Worm (Caenorhabditis elegans): ENCODE results near the gene ZK1010.2.

Gene ZK1010.2

DNA sequence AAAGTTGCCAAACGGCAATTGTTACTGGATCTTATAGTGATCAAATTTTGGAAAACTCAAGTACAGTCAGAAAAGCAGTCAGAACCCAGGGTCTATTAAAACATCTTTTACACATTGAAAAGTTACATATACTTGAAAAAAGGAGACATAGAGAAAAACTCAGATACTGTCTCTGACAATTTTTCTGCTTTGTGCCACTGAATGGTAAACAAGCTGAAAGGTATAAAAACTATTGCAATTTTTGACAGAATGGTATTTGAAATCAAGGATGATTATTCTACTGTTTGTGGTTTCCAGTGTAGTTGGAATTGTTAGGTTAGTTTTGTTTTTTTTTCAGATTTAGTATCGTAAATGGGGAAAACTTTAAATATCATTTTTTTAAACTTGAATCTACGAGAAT, 43.1 kb upstream of the ZK1010.2 start, which contains the start of gene cyp-13A11:
TSS of gene cyp-13A11 (plus strand) at position 266 of the 400 bp plus-strand sequence.
- TF ChIP-seq daf-16 (GFP tag; optimal IDR thresholded peaks at IDR 0.05) (no peak), daf-16 (tag; optimal IDR thresholded peaks at IDR 0.05) (peak; percentile 94), lin-39 (tag; optimal IDR thresholded peaks at IDR 0.05) (no peak), nhr-28 (tag; optimal IDR thresholded peaks at IDR 0.05) (peak; percentile 7)

DNA sequence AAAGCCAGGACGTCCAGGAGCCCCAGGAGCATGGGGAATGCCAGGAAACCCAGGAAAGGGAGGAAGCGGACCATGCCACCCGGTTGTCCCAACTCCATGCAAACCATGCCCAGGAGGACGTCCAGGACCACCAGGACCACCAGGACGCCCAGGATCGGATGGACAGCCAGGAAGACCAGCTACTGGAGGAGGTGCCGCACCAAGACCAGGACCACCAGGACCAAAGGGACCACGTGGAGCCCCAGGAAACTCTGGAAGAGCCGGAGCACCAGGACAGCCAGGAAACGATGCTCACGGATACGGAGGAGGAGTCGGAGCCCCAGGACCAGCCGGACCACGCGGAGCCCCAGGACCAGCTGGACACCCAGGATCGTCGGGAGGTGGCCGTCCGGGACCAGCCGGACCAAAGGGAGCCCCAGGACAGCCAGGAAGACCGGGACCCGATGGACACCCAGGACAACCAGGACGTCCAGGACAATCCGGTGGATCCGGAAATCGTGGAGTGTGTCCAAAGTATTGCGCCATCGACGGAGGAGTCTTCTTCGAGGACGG, 42.0 kb upstream of the ZK1010.2 start:
- no peak for TF ChIP-seq madf-5 (GFP tag; IDR thresholded peaks at IDR 0.05)
- no peak for TF ChIP-seq saeg-2 (GFP tag; IDR thresholded peaks at IDR 0.05)
- no peak for TF ChIP-seq mep-1 (tag; optimal IDR thresholded peaks at IDR 0.05)
- no peak for TF ChIP-seq lin-29 (GFP tag; IDR thresholded peaks at IDR 0.05)
- no peak for TF ChIP-seq lin-13 (GFP tag; optimal IDR thresholded peaks at IDR 0.05)
- no peak for TF ChIP-seq daf-12 (tag; optimal IDR thresholded peaks at IDR 0.05)
- no peak for TF ChIP-seq ztf-11 (tag; optimal IDR thresholded peaks at IDR 0.05)
- TF ChIP-seq nhr-10 (tag; optimal IDR thresholded peaks at IDR 0.05): no peak
- no peak for TF ChIP-seq F44E2.7 (GFP tag; IDR thresholded peaks at IDR 0.05)
- no peak for TF ChIP-seq nhr-28 (tag; optimal IDR thresholded peaks at IDR 0.05)
- peak; percentile 97 for TF ChIP-seq set-16 (GFP tag; IDR thresholded peaks at IDR 0.05)
- TF ChIP-seq gei-8 (GFP tag; optimal IDR thresholded peaks at IDR 0.05): no peak
- TF ChIP-seq dmd-8 (GFP tag; IDR thresholded peaks at IDR 0.05): 0 out of 2 replicates have a peak, but pooled peaks have one; percentile 7

DNA sequence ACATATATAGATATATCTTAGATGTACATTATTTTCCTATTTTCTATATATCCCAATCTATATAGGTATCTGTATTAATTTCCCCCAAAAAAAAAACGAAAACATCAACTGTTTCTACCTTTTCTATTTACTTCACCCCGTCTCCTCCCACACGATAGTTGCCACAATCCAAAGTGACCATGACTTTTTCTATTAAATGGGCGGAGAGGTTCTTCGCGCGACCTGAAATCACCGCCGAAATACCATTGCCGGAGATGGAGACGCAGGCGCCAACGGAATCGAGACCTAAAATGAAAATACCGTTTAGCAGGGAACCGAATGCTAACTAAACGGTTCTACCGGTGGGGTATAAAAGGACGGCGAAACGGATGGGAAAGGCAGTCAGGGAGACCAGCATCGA, 41.0 kb upstream of the ZK1010.2 start, which contains the start of gene col-98:
TSS of gene col-98 (plus strand) at position 390 of the 400 bp plus-strand sequence.
- TF ChIP-seq dmd-6 (GFP tag; IDR thresholded peaks at IDR 0.05) (no peak), nhr-25 (tag; optimal IDR thresholded peaks at IDR 0.05; ENCODE audit: borderline replicate concordance, insufficient read depth) (no peak), zip-11 (GFP tag; IDR thresholded peaks at IDR 0.05) (no peak), F10B5.3 (tag; optimal IDR thresholded peaks at IDR 0.05) (no peak), madf-9 (GFP tag; conservative IDR thresholded peaks at IDR 0.05) (no peak), F49E8.2 (tag; optimal IDR thresholded peaks at IDR 0.05; ENCODE audit: borderline replicate concordance) (no peak), T26A8.4 (GFP tag; IDR thresholded peaks at IDR 0.05) (no peak), ztf-7 (tag; optimal IDR thresholded peaks at IDR 0.05) (no peak), aha-1 (tag) (no peak), snpc-4 (tag; optimal IDR thresholded peaks at IDR 0.05) (no peak), snpc-1.2 (GFP tag; IDR thresholded peaks at IDR 0.05) (no peak), F44E2.7 (GFP tag; IDR thresholded peaks at IDR 0.05) (no peak), hif-1 (tag; optimal IDR thresholded peaks at IDR 0.05) (no peak), jun-1 (tag; optimal IDR thresholded peaks at IDR 0.05) (no peak), zfp-3 (GFP tag; conservative IDR thresholded peaks at IDR 0.05) (no peak), lin-15B (tag; optimal IDR thresholded peaks at IDR 0.05) (no peak), nhr-41 (GFP tag; IDR thresholded peaks at IDR 0.05) (no peak), ceh-44 (GFP tag; IDR thresholded peaks at IDR 0.05) (no peak), gei-8 (GFP tag; optimal IDR thresholded peaks at IDR 0.05) (no peak), ZK546.5 (tag; optimal IDR thresholded peaks at IDR 0.05) (no peak)

DNA sequence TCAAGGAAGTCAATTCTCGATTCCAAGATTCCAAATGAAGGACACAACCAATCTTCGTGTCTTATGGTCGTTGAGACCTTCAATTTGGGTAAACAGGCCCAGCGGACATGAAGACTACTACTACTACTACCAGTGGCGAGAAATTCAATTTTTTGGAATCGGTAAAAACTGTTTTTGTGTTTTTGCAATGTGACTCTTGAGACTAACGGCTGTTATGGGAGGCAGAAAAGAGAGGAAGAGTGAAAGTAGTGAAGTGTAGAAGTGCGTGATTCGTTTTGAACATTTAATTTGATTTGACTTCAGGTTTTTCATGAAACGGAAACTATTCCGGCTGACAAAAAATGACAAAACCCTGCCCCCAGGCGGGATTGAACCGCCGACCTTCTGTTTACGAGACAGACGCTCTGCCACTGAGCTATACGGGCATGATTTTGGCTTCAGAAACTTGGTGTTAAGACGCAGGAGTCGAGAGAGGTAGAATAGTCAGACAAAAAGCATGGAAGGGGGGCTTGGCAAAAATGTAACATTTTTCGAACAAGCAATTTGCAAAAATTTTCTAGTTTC, 38.2 kb upstream of the ZK1010.2 start:
- no peak for TF ChIP-seq ceh-32 (tag; optimal IDR thresholded peaks at IDR 0.05; ENCODE audit: poor library complexity)
- peak; percentile 66 for TF ChIP-seq dmd-6 (GFP tag; IDR thresholded peaks at IDR 0.05)
- peak; percentile 57; the same call in 1 of the 2 replicates for TF ChIP-seq snpc-1.2 (GFP tag; IDR thresholded peaks at IDR 0.05)
- TF ChIP-seq lin-15B (tag; optimal IDR thresholded peaks at IDR 0.05): no peak
- peak; percentile 74 for TF ChIP-seq lim-7 (GFP tag; IDR thresholded peaks at IDR 0.05)
- peak; percentile 66 for TF ChIP-seq spr-1 (tag; optimal IDR thresholded peaks at IDR 0.05)
- TF ChIP-seq madf-5 (GFP tag; IDR thresholded peaks at IDR 0.05): peak; percentile 40 to 79; a peak in 2 of 4 replicates
- TF ChIP-seq saeg-2 (GFP tag; IDR thresholded peaks at IDR 0.05): peak; percentile 65
- no peak for TF ChIP-seq nhr-237 (tag; optimal IDR thresholded peaks at IDR 0.05)
- TF ChIP-seq pha-4 (GFP tag; IDR thresholded peaks at IDR 0.05): peak; percentile 73
- no peak for TF ChIP-seq pha-4 (tag; optimal IDR thresholded peaks at IDR 0.05)
- TF ChIP-seq mep-1 (tag; optimal IDR thresholded peaks at IDR 0.05): peak; percentile 60
- peak; percentile 72; the same call in 1 of the 2 replicates for TF ChIP-seq Y105C5A.15 (GFP tag; IDR thresholded peaks at IDR 0.05)
- peak; percentile 54; the same call in 1 of the 2 replicates for TF ChIP-seq ceh-20 (GFP tag; IDR thresholded peaks at IDR 0.05)
- TF ChIP-seq lin-13 (GFP tag; optimal IDR thresholded peaks at IDR 0.05): peak; percentile 3
- no peak for TF ChIP-seq zip-11 (GFP tag; IDR thresholded peaks at IDR 0.05)
- peak; percentile 85 for TF ChIP-seq hmg-1.1 (GFP tag; IDR thresholded peaks at IDR 0.05)
- no peak for TF ChIP-seq pqm-1 (tag; optimal IDR thresholded peaks at IDR 0.05)
- peak; percentile 30; the same call in 1 of the 2 replicates for TF ChIP-seq set-16 (GFP tag; IDR thresholded peaks at IDR 0.05)
- TF ChIP-seq lin-39 (tag; optimal IDR thresholded peaks at IDR 0.05): no peak
- TF ChIP-seq unc-130 (GFP tag; optimal IDR thresholded peaks at IDR 0.05): peak; percentile 4
- TF ChIP-seq dmd-8 (GFP tag; IDR thresholded peaks at IDR 0.05): peak; percentile 79

All from whole organism, L4 larva.